Worm (Caenorhabditis elegans) whole organism, L3 larva: Measurements from ENCODE around the gene T16G1.13.

Experiments used
- R02D3.7 ChIP-seq: fragments of 150-350 bp; optimal IDR thresholded peaks from 2 replicates; lab custom pipeline; 2014; ENCODE audit warnings: missing biosample characterization, missing genetic modification characterization
- ZK546.5 ChIP-seq: sonication (generic microtip); optimal IDR thresholded peaks from 2 replicates; lab custom pipeline; 2017; ENCODE audit warnings: missing biosample characterization, missing genetic modification characterization
- aly-2 ChIP-seq: fragments of 150-350 bp; optimal IDR thresholded peaks from 2 replicates; lab custom pipeline; 2014; ENCODE audit warnings: missing biosample characterization, missing genetic modification characterization
- ama-1 ChIP-seq: fragments of 150-350 bp; optimal IDR thresholded peaks from 2 replicates; lab custom pipeline; 2018
- ceh-16 ChIP-seq: sonication (generic microtip); optimal IDR thresholded peaks from 2 replicates; lab custom pipeline; 2017; ENCODE audit warnings: missing biosample characterization, missing genetic modification characterization
- ceh-9 ChIP-seq: sonication (generic microtip); optimal IDR thresholded peaks from 2 replicates; lab custom pipeline; 2018; ENCODE audit warnings: missing biosample characterization, missing genetic modification characterization
- nhr-23 ChIP-seq: fragments of 150-350 bp; optimal IDR thresholded peaks from 2 replicates; lab custom pipeline; 2014; ENCODE audit warnings: missing biosample characterization, missing genetic modification reagents, missing genetic modification characterization
- nhr-76 ChIP-seq: fragments of 150-350 bp; sonication (generic microtip); optimal IDR thresholded peaks from 5 replicates; lab custom pipeline; 2014; ENCODE audit warnings: missing biosample characterization, missing genetic modification characterization
- nhr-77 ChIP-seq: fragments of 150-350 bp; optimal IDR thresholded peaks from 2 replicates; lab custom pipeline; 2014; ENCODE audit warnings: missing biosample characterization, missing genetic modification characterization
- pqm-1 ChIP-seq: fragments of 150-350 bp; optimal IDR thresholded peaks from 2 replicates; lab custom pipeline; 2017; ENCODE audit warnings: missing biosample characterization, missing genetic modification characterization, inconsistent platforms
- snpc-4 ChIP-seq: fragments of 150-350 bp; optimal IDR thresholded peaks from 2 replicates; lab custom pipeline; 2014; ENCODE audit warnings: missing biosample characterization, missing genetic modification characterization

- TF ChIP-seq R02D3.7 (no peak), aly-2 (tag; lab: Kevin White, UChicago) (no peak), snpc-4 (tag; lab: Kevin White, UChicago) (no peak), ama-1 (lab: Kevin White, UChicago) (no peak), ZK546.5 (tag; lab: Kevin White, UChicago) (no peak), ceh-16 (tag; lab: Kevin White, UChicago) (no peak), nhr-76 (no peak), nhr-23 (tag; lab: Kevin White, UChicago) (no peak), pqm-1 (no peak), nhr-77 (no peak), ceh-9 (tag; lab: Kevin White, UChicago) (no peak)
Measured at ce11 chrV:12968555-12968954, 18.8 kb downstream of the T16G1.13 start, which contains the start of gene lin-46.
